Fruit fly (Drosophila melanogaster): Measurements from ENCODE around the gene Inx2.
A peak's percentile ranks its signal among the peaks of the same experiment; 100 is the strongest.

- TF ChIP-seq psq (GFP tag; optimal IDR thresholded peaks at IDR 0.05), result peak; percentile 89
- TF ChIP-seq h (GFP tag; optimal IDR thresholded peaks at IDR 0.05), result peak; percentile 98
- no peak for TF ChIP-seq Myc (optimal IDR thresholded peaks at IDR 0.05)
- TF ChIP-seq dl (GFP tag; optimal IDR thresholded peaks at IDR 0.05; ENCODE audit: insufficient read depth in 1 of 2, partially characterized antibody in 2 of 2), result no peak
- TF ChIP-seq usp (GFP tag; optimal IDR thresholded peaks at IDR 0.05), result no peak
- peak; percentile 98 for TF ChIP-seq sage (GFP tag; optimal IDR thresholded peaks at IDR 0.05)
- TF ChIP-seq Vsx2 (GFP tag; optimal IDR thresholded peaks at IDR 0.05; ENCODE audit: partially characterized antibody), result no peak
- TF ChIP-seq GATAd (GFP tag; optimal IDR thresholded peaks at IDR 0.05), result peak; percentile 72
- no peak for TF ChIP-seq Abd-B (GFP tag; optimal IDR thresholded peaks at IDR 0.05)
- no peak for TF ChIP-seq Hr78 (GFP tag; optimal IDR thresholded peaks at IDR 0.05)
- peak; percentile 77 for TF ChIP-seq CG9705 (GFP tag; optimal IDR thresholded peaks at IDR 0.05)
- TF ChIP-seq pan (optimal IDR thresholded peaks at IDR 0.05), result no peak
Observed at dm6 chrX:6969364-6970137, 28.9 kb upstream of the Inx2 start, which contains the start of gene CG4586.

Measured in whole organism, wandering third instar larva.